Worm (Caenorhabditis elegans) whole organism, young adult: Measurements from ENCODE around the gene K08D9.9.

Experiments
- C17E4.6 ChIP-seq: fragments of 200-800 bp; sonication (Bioruptor generic); IDR thresholded peaks from 2 replicates; pipeline ENCODE4 v1.3.6; 2022; ENCODE audit warnings: missing genetic modification reagents, missing genetic modification characterization, missing compliant biosample characterization
- Y56A3A.18 ChIP-seq: fragments of 200-800 bp; sonication (Bioruptor generic); IDR thresholded peaks from 2 replicates; pipeline ENCODE4 v1.3.6; 2022; ENCODE audit warnings: missing genetic modification reagents, missing genetic modification characterization, missing compliant biosample characterization
- ama-1 ChIP-seq, 3 experiments: fragments of 150-350 bp in 1 of 3; sonication (generic microtip) in 2 of 3; optimal IDR thresholded peaks; 2 replicates each; lab custom pipeline; 2014 to 2018; ENCODE audit warnings: missing biosample characterization in 2 of 3, missing genetic modification characterization in 2 of 3, missing genetic modification reagents in 2 of 3
- aptf-3 ChIP-seq: fragments of 200-800 bp; sonication (Bioruptor generic); IDR thresholded peaks from 2 replicates; pipeline ENCODE4 v1.3.6; 2022; ENCODE audit warnings: missing genetic modification characterization, missing compliant biosample characterization
- dpff-1 ChIP-seq: sonication (generic microtip); optimal IDR thresholded peaks from 2 replicates; lab custom pipeline; 2017; ENCODE audit warnings: mild to moderate bottlenecking, missing genetic modification characterization, missing compliant biosample characterization
- nfya-1 ChIP-seq: sonication (generic microtip); optimal IDR thresholded peaks from 2 replicates; lab custom pipeline; 2017; ENCODE audit warnings: antibody characterized with exemption, missing compliant biosample characterization, missing genetic modification characterization, borderline replicate concordance; ENCODE audit not compliant: insufficient read depth
- snpc-1.1 ChIP-seq: sonication (generic microtip); optimal IDR thresholded peaks from 2 replicates; lab custom pipeline; 2017; ENCODE audit warnings: missing genetic modification characterization, mild to moderate bottlenecking, missing compliant biosample characterization, antibody characterized with exemption, moderate library complexity, missing genotype, missing genetic modification reagents; ENCODE audit not compliant: insufficient read depth
- snpc-4 ChIP-seq, 5 experiments: fragments of 150-350 bp in 1 of 5; sonication (generic microtip) in 4 of 5; optimal IDR thresholded peaks; 2 replicates each; lab custom pipeline; 2014 to 2018; ENCODE audit warnings: missing genetic modification characterization in 5 of 5, missing biosample characterization in 3 of 5, antibody characterized with exemption in 2 of 5, mild to moderate bottlenecking in 2 of 5, missing compliant biosample characterization in 2 of 5, missing genotype in 2 of 5, moderate library complexity in 2 of 5, missing genetic modification reagents in 1 of 5
- ztf-18 ChIP-seq: sonication (generic microtip); optimal IDR thresholded peaks from 2 replicates; lab custom pipeline; 2016; ENCODE audit warnings: missing genotype, mild to moderate bottlenecking, missing genetic modification characterization, missing compliant biosample characterization

- TF ChIP-seq ztf-18 (tag; lab: Kevin White, UChicago), result no peak
- TF ChIP-seq dpff-1, result no peak
- no peak for TF ChIP-seq Y56A3A.18 (GFP tag; lab: Robert Waterston, UW)
- no peak for TF ChIP-seq C17E4.6 (GFP tag; lab: Robert Waterston, UW)
- no peak for TF ChIP-seq nfya-1 (tag; lab: Kevin White, UChicago)
- TF ChIP-seq snpc-4 (GFP tag; optimal IDR thresholded peaks at IDR 0.05; lab: Kevin White, UChicago), result no peak
- TF ChIP-seq snpc-4 (tag; optimal IDR thresholded peaks at IDR 0.05; lab: Kevin White, UChicago), result no peak
- TF ChIP-seq aptf-3 (GFP tag; lab: Robert Waterston, UW), result no peak
- no peak for TF ChIP-seq snpc-1.1 (tag; lab: Kevin White, UChicago)
- TF ChIP-seq ama-1 (optimal IDR thresholded peaks at IDR 0.05; lab: Kevin White, UChicago), result no peak
- no peak for TF ChIP-seq ama-1 (GFP tag; optimal IDR thresholded peaks at IDR 0.05; lab: Kevin White, UChicago)
These were observed 38.5 kb upstream of the K08D9.9 start, which contains the start of gene T28A11.3 for ce11 chrV:3275033-3275432.
